Worm (Caenorhabditis elegans): ENCODE data around the gene swd-2.1.

swd-2.1 gene

DNA sequence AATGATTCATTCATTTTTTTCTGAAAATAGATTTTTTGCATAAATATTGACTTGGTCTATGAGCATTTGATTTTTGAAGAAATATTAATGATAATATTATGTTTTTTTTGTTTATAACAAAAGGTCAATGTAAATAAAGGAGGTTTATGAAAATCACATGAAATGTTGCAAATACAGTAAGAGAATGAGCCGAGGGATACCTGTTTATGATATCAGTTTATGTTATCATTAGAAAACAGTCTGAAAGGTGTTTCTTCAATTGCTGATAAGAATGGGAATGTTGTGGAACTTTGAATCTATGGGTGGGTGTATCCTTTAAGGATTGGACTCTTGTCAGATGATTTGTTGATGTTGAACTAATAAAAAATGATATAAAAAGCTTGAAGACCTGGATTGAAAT is 41.7 kb upstream of the swd-2.1 start:
- TF ChIP-seq mcd-1 (GFP tag; IDR thresholded peaks at IDR 0.05) (no peak), lir-1 (GFP tag; conservative IDR thresholded peaks at IDR 0.05) (no peak), dox-1 (GFP tag; IDR thresholded peaks at IDR 0.05) (no peak)

DNA sequence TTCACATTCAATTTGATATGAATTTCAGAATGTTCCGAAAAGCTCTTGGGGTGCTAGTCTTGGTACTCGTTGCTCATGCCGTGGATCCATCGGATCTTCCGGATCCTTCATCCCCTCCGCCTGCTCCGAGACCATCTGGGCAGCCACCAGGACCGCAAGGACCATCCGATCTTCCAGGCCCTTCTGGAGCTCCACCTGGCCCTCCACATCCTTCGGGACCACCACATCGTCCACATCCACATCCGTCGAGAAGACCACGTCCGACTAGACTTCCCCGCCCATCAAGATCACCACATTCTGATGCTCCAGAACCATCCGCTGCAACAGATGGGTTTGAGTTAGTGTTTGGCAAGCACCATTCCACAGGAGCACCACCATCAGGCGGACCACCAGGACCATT is 41.2 kb upstream of the swd-2.1 start, which contains the start of gene clx-1:
TSS of gene clx-1 (plus strand) at position 30 of the 400 bp plus-strand sequence.
- TF ChIP-seq egrh-3 (GFP tag; IDR thresholded peaks at IDR 0.05), result peak; percentile 36; the same call in 1 of the 2 replicates
- TF ChIP-seq hmg-20 (GFP tag; IDR thresholded peaks at IDR 0.05), result no peak
- TF ChIP-seq ztf-6 (GFP tag; IDR thresholded peaks at IDR 0.05), result no peak
- TF ChIP-seq F10E7.11 (tag; optimal IDR thresholded peaks at IDR 0.05), result no peak
- TF ChIP-seq F37B4.10 (GFP tag; IDR thresholded peaks at IDR 0.05), result no peak
- no peak for TF ChIP-seq aptf-3 (GFP tag; IDR thresholded peaks at IDR 0.05)
- TF ChIP-seq K11D2.4 (GFP tag; IDR thresholded peaks at IDR 0.05), result no peak
- TF ChIP-seq B0261.1 (tag; optimal IDR thresholded peaks at IDR 0.05), result no peak

DNA sequence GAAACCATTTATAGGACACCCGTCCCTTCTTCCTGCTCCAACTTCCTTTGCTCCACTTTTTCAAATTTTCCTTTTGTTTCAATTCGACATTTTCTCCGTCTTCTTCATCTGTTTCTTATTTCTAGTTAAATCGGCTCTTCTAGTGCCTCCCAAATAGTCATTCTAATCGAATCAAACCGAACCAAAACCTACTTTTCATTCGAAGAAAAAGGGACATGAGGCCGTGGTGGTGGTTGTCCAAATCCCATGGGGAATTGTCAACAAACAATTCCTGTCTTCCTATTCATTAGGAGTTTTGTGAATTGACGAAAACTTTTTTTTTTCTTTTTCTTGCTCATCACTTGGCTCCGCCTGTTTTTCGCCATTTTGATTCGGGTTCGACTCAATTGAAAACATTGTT is 39.2 kb upstream of the swd-2.1 start:
- TF ChIP-seq nhr-80 (tag; optimal IDR thresholded peaks at IDR 0.05), result no peak
- TF ChIP-seq mcd-1 (GFP tag; IDR thresholded peaks at IDR 0.05), result no peak
- TF ChIP-seq attf-3 (GFP tag; conservative IDR thresholded peaks at IDR 0.05), result no peak
- TF ChIP-seq cebp-2 (GFP tag; IDR thresholded peaks at IDR 0.05), result no peak
- no peak for TF ChIP-seq mel-28 (tag; optimal IDR thresholded peaks at IDR 0.05; ENCODE audit: borderline replicate concordance)
- no peak for TF ChIP-seq bed-1 (GFP tag; IDR thresholded peaks at IDR 0.05)
- no peak for TF ChIP-seq ccch-3 (GFP tag; optimal IDR thresholded peaks at IDR 0.05)
- TF ChIP-seq C06A6.2 (GFP tag; conservative IDR thresholded peaks at IDR 0.05), result no peak
- no peak for TF ChIP-seq F49E8.2 (tag; optimal IDR thresholded peaks at IDR 0.05; ENCODE audit: insufficient read depth)
- TF ChIP-seq Y67H2A.10 (GFP tag; conservative IDR thresholded peaks at IDR 0.05), result no peak
- no peak for TF ChIP-seq ets-4 (GFP tag; optimal IDR thresholded peaks at IDR 0.05)
- no peak for TF ChIP-seq nhr-120 (GFP tag; IDR thresholded peaks at IDR 0.05)
- TF ChIP-seq nhr-27 (tag; optimal IDR thresholded peaks at IDR 0.05), result no peak
- TF ChIP-seq ztf-22 (GFP tag; optimal IDR thresholded peaks at IDR 0.05), result no peak
- TF ChIP-seq ztf-26 (tag; optimal IDR thresholded peaks at IDR 0.05), result no peak
- no peak for TF ChIP-seq lin-35 (GFP tag; optimal IDR thresholded peaks at IDR 0.05)

DNA sequence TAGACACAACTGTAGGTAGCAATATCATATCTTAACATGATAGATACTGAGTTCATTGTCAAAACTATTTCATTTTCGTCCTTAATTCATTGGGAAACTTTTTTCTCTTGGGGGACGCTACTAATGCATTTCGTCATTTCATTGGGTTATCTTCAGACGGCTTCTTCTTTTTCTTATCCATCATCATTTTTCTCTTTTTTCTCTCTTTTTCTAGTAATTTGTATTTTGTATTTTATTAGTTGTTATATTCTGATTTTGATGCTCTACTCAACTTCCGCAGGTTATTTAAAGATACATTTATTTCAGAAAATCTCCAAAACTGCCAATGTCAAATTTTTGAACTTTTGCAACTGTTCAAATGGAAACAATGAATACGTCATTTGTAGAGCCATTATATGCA is 32.3 kb upstream of the swd-2.1 start, which contains the start of gene npr-35:
TSS of gene npr-35 (plus strand) at position 301 of the 400 bp plus-strand sequence.
- TF ChIP-seq atf-7 (tag; optimal IDR thresholded peaks at IDR 0.05) (no peak), bed-2 (GFP tag; IDR thresholded peaks at IDR 0.05) (no peak), ama-1 (optimal IDR thresholded peaks at IDR 0.05) (no peak), ama-1 (GFP tag; optimal IDR thresholded peaks at IDR 0.05) (no peak), rpc-1 (optimal IDR thresholded peaks at IDR 0.05) (no peak), rpc-1 (tag; optimal IDR thresholded peaks at IDR 0.05) (no peak), die-1 (tag; optimal IDR thresholded peaks at IDR 0.05) (no peak), efl-1 (GFP tag; optimal IDR thresholded peaks at IDR 0.05) (no peak), hmg-20 (GFP tag; IDR thresholded peaks at IDR 0.05) (no peak), him-1 (tag; optimal IDR thresholded peaks at IDR 0.05) (no peak), dpff-1 (tag; optimal IDR thresholded peaks at IDR 0.05) (no peak), dox-1 (GFP tag; IDR thresholded peaks at IDR 0.05) (no peak), hsf-1 (GFP tag; IDR thresholded peaks at IDR 0.05) (no peak), nhr-90 (tag; optimal IDR thresholded peaks at IDR 0.05) (no peak), lin-35 (GFP tag; optimal IDR thresholded peaks at IDR 0.05) (no peak), ceh-40 (GFP tag; IDR thresholded peaks at IDR 0.05) (no peak), ZK185.1 (tag; optimal IDR thresholded peaks at IDR 0.05; ENCODE audit: poor library complexity, severe bottlenecking) (no peak), B0035.1 (tag; optimal IDR thresholded peaks at IDR 0.05) (no peak), unc-130 (GFP tag; optimal IDR thresholded peaks at IDR 0.05) (no peak)
